Worm (Caenorhabditis elegans): ENCODE measurements around the gene T04F8.3.

Gene T04F8.3

ce11 chrX:11662069-11662468 lies 3.6 kb downstream of the T04F8.3 start (continued):
- no peak for TF ChIP-seq lin-1 (GFP tag; IDR thresholded peaks at IDR 0.05)

- TF ChIP-seq dve-1 (tag; optimal IDR thresholded peaks at IDR 0.05; ENCODE audit: insufficient read depth) (peak; percentile 52), F44E2.7 (GFP tag; IDR thresholded peaks at IDR 0.05) (no peak), fkh-10 (GFP tag; optimal IDR thresholded peaks at IDR 0.05) (no peak), madf-9 (GFP tag; conservative IDR thresholded peaks at IDR 0.05) (no peak), arid-1 (GFP tag; conservative IDR thresholded peaks at IDR 0.05) (no peak), nhr-28 (tag; optimal IDR thresholded peaks at IDR 0.05) (peak; percentile 9), mes-2 (tag; optimal IDR thresholded peaks at IDR 0.05; ENCODE audit: poor library complexity, severe bottlenecking) (peak; percentile 5), ztf-7 (tag; optimal IDR thresholded peaks at IDR 0.05) (no peak), tag-97 (GFP tag; IDR thresholded peaks at IDR 0.05) (no peak), daf-16 (GFP tag; optimal IDR thresholded peaks at IDR 0.05) (no peak), daf-16 (tag; optimal IDR thresholded peaks at IDR 0.05) (no peak), nhr-41 (GFP tag; IDR thresholded peaks at IDR 0.05) (no peak), dpl-1 (GFP tag; optimal IDR thresholded peaks at IDR 0.05) (peak; percentile 65)
These were observed 4.1 kb downstream of the T04F8.3 start for ce11 chrX:11662557-11662956.

- TF ChIP-seq duxl-1 (tag; optimal IDR thresholded peaks at IDR 0.05; ENCODE audit: poor library complexity) (no peak), ceh-44 (GFP tag; IDR thresholded peaks at IDR 0.05) (no peak), nhr-237 (tag; optimal IDR thresholded peaks at IDR 0.05) (no peak), lin-15B (tag; optimal IDR thresholded peaks at IDR 0.05) (no peak), saeg-2 (GFP tag; IDR thresholded peaks at IDR 0.05) (no peak), pqm-1 (tag; optimal IDR thresholded peaks at IDR 0.05) (no peak), hmg-1.1 (GFP tag; IDR thresholded peaks at IDR 0.05) (no peak), mxl-2 (GFP tag; conservative IDR thresholded peaks at IDR 0.05) (no peak), zip-11 (GFP tag; IDR thresholded peaks at IDR 0.05) (no peak), dmd-9 (GFP tag; IDR thresholded peaks at IDR 0.05) (no peak), pha-4 (GFP tag; IDR thresholded peaks at IDR 0.05) (no peak), pha-4 (tag; optimal IDR thresholded peaks at IDR 0.05) (peak; percentile 62), nhr-76 (tag; optimal IDR thresholded peaks at IDR 0.05) (no peak), mes-2 (tag; optimal IDR thresholded peaks at IDR 0.05; ENCODE audit: poor library complexity, severe bottlenecking) (peak; percentile 9), F10B5.3 (tag; optimal IDR thresholded peaks at IDR 0.05) (no peak), ctbp-1 (GFP tag; IDR thresholded peaks at IDR 0.05) (no peak), lin-13 (GFP tag; optimal IDR thresholded peaks at IDR 0.05) (no peak), daf-16 (GFP tag; optimal IDR thresholded peaks at IDR 0.05) (no peak), daf-16 (tag; optimal IDR thresholded peaks at IDR 0.05) (peak; percentile 52), zfp-2 (tag; optimal IDR thresholded peaks at IDR 0.05) (no peak), dve-1 (tag; optimal IDR thresholded peaks at IDR 0.05; ENCODE audit: insufficient read depth) (peak; percentile 8), lsy-2 (tag; optimal IDR thresholded peaks at IDR 0.05) (no peak), D1046.2 (GFP tag; IDR thresholded peaks at IDR 0.05) (no peak), nhr-42 (GFP tag; IDR thresholded peaks at IDR 0.05) (no peak), F49E8.2 (tag; optimal IDR thresholded peaks at IDR 0.05; ENCODE audit: borderline replicate concordance) (no peak), tra-1 (GFP tag; IDR thresholded peaks at IDR 0.05) (no peak), Y75B8A.6 (GFP tag; IDR thresholded peaks at IDR 0.05) (no peak), nhr-48 (tag; optimal IDR thresholded peaks at IDR 0.05) (no peak), mdt-29 (GFP tag; IDR thresholded peaks at IDR 0.05) (no peak), unc-62 (GFP tag; optimal IDR thresholded peaks at IDR 0.05 in 1 of 2) (no peak), unc-62 (tag; optimal IDR thresholded peaks at IDR 0.05) (no peak), Y48G9A.11 (GFP tag; IDR thresholded peaks at IDR 0.05) (no peak), daf-8 (GFP tag; IDR thresholded peaks at IDR 0.05) (no peak), ZK546.5 (tag; optimal IDR thresholded peaks at IDR 0.05) (no peak), nhr-77 (tag; optimal IDR thresholded peaks at IDR 0.05) (no peak), cey-2 (tag; optimal IDR thresholded peaks at IDR 0.05; ENCODE audit: borderline replicate concordance, insufficient read depth) (no peak), aha-1 (tag) (peak; percentile 53)
These were observed 5.8 kb downstream of the T04F8.3 start for ce11 chrX:11664184-11664583.

Measured in whole organism, L4 larva.